Worm (Caenorhabditis elegans): ENCODE measurements around the gene F14B8.4.

DNA sequence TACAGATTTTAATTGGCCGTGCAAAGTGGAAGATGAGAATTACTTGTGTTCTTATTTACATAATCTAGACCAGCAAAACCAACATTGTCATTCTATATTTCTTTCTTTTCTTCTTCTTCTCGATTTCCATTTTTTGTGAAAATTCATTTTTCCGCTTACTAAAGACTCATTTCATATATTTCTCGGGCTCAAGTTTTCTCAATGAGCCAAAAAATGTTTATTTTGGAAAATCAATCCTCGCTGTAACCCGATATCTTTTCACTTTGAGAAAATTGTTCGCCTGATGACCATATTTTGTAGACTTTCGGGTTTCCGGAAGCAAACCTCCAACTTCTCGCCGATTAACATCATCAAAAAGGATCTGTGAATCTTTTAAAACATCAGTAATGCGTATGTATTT lies 14.2 kb upstream of the F14B8.4 start, which contains the start of gene nhx-4:
- TF ChIP-seq ama-1 (optimal IDR thresholded peaks at IDR 0.05) (no peak), ama-1 (GFP tag; optimal IDR thresholded peaks at IDR 0.05) (no peak), Y53F4B.3 (GFP tag; IDR thresholded peaks at IDR 0.05) (no peak), C06A6.2 (GFP tag; conservative IDR thresholded peaks at IDR 0.05) (no peak), somi-1 (GFP tag; optimal IDR thresholded peaks at IDR 0.05) (no peak), unc-62 (GFP tag; optimal IDR thresholded peaks at IDR 0.05) (no peak), ztf-25 (GFP tag; IDR thresholded peaks at IDR 0.05) (no peak), nhr-90 (tag; optimal IDR thresholded peaks at IDR 0.05) (no peak), snpc-4 (GFP tag; optimal IDR thresholded peaks at IDR 0.05) (no peak), snpc-4 (tag; optimal IDR thresholded peaks at IDR 0.05) (no peak), sdz-38 (tag; optimal IDR thresholded peaks at IDR 0.05) (no peak)

All from whole organism, young adult.